Fruit fly (Drosophila melanogaster): Measurements from ENCODE around the gene Polr1D.

DNA sequence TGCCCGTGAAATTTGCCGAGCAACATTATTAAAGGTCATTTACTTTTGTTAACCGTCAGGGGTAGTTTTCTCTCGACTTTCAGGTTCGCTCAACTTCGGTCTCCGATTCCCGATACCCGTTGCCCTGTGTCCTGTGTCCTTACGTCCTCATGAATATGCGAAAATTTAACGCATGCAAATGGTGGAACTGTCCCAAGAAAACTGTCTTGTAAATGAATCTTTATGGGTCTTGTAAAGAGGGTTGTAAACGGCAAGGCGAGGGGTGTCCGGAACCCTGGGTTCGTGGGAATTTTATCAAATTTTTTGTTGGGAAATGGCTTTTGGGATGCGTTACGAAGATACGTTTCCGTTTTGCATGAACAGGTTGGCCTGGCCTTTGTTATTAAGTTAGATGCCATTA is 4.7 kb upstream of the Polr1D start:
- TF ChIP-seq CG33017 (tag; optimal IDR thresholded peaks at IDR 0.05) (no peak), CG14711 (tag; optimal IDR thresholded peaks at IDR 0.05) (no peak), CG7045 (GFP tag; optimal IDR thresholded peaks at IDR 0.05) (no peak), Hr96 (GFP tag; optimal IDR thresholded peaks at IDR 0.05) (no peak), CG5204 (GFP tag; optimal IDR thresholded peaks at IDR 0.05) (no peak), Clk (GFP tag; optimal IDR thresholded peaks at IDR 0.05) (no peak), CG12768 (GFP tag; optimal IDR thresholded peaks at IDR 0.05) (no peak), bab1 (GFP tag; optimal IDR thresholded peaks at IDR 0.05) (no peak), CG1620 (GFP tag; optimal IDR thresholded peaks at IDR 0.05) (no peak)
